Fruit fly (Drosophila melanogaster): ENCODE measurements around the gene MESK4.

Gene MESK4

DNA sequence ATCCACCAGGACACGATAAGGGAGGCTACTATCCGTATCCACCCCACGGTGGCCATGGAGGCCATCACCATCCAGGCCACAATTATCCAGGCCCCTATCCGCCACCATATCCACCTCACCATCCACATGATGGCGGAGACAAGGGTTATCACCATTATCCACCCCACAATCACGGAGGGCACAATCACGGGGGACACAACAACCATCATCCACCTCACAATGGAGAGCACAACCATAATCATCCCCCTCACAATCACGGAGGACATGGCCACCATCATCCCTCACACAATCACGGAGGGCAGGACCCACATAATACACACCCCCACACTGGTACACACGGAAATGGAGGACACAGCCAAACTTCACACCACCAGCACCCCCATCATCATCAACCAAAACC is 41.2 kb downstream of the MESK4 start:
- TF ChIP-seq gl (tag; optimal IDR thresholded peaks at IDR 0.05) (no peak), CG32121 (GFP tag; IDR thresholded peaks at IDR 0.05) (no peak), Pif1B (GFP tag; optimal IDR thresholded peaks at IDR 0.05) (no peak), CG10348 (GFP tag; IDR thresholded peaks at IDR 0.05) (no peak), CG4496 (GFP tag; IDR thresholded peaks at IDR 0.05) (no peak), CG14655 (GFP tag; optimal IDR thresholded peaks at IDR 0.05) (no peak), CG9948 (tag; optimal IDR thresholded peaks at IDR 0.05) (no peak), CG15710 (tag; optimal IDR thresholded peaks at IDR 0.05) (no peak), CG17806 (tag; optimal IDR thresholded peaks at IDR 0.05) (no peak), Ets98B (GFP tag; IDR thresholded peaks at IDR 0.05) (no peak), rn (GFP tag; IDR thresholded peaks at IDR 0.05) (no peak)

DNA sequence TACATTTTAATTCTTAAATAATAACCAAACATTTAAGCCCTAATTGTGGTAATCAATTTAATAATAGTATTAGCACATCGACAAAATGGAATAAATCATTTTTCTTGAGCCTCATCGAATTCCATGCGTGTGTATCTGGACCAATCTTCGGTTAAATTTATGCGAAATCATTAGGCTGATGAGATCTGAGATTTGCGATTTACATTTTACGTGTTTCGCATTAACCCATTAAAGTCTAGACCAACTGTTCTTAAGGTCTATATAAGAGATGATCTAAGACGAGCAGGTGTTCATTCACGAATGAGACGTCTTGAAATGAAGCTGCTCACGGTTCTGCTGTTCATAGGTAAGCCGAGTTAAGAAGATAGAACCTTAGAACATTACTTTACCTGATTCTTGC is 42.9 kb downstream of the MESK4 start, which contains the start of gene CG31268:
Gene CG31268, plus strand, starts transcription at position 301 of the 400 bp plus-strand sequence.
- TF ChIP-seq CG9948 (tag; optimal IDR thresholded peaks at IDR 0.05) (no peak), gl (tag; optimal IDR thresholded peaks at IDR 0.05) (no peak), D1 (tag; optimal IDR thresholded peaks at IDR 0.05) (no peak), CG32121 (GFP tag; IDR thresholded peaks at IDR 0.05) (no peak), CG15710 (tag; optimal IDR thresholded peaks at IDR 0.05) (no peak), Snoo (tag; optimal IDR thresholded peaks at IDR 0.05) (no peak), Pif1A (GFP tag; optimal IDR thresholded peaks at IDR 0.05) (no peak), CG10348 (GFP tag; IDR thresholded peaks at IDR 0.05) (no peak), rn (GFP tag; IDR thresholded peaks at IDR 0.05) (no peak), CG34367 (tag; optimal IDR thresholded peaks at IDR 0.05) (no peak), CG8301 (tag; optimal IDR thresholded peaks at IDR 0.05) (no peak), Ets98B (GFP tag; IDR thresholded peaks at IDR 0.05) (no peak), CG14655 (GFP tag; optimal IDR thresholded peaks at IDR 0.05) (no peak)

DNA sequence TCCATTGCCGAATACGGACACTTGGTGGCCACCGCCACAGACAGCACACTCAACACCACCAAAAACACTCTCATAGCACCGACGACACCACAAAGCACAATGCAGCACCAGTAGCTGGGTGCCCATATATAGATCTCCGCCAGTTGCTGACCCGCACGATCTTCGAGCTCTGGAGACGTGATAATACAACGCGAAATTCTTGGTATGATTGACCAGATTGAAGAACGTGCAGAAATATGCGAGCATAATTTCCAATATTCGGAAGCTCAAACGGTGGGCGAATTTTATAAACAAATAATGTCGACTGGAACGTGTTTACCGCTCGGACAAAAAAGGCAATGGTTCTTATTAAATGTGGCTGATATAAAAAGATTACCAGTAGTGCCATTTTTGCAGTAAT is 47.3 kb downstream of the MESK4 start, which contains the start of gene CG4009:
Gene CG4009, minus strand, starts transcription at position 101 of the 400 bp plus-strand sequence.
- no peak for TF ChIP-seq CG4496 (GFP tag; IDR thresholded peaks at IDR 0.05)
- TF ChIP-seq D1 (tag; optimal IDR thresholded peaks at IDR 0.05): no peak
- TF ChIP-seq CG32121 (GFP tag; IDR thresholded peaks at IDR 0.05): no peak
- no peak for TF ChIP-seq CG9948 (tag; optimal IDR thresholded peaks at IDR 0.05)
- TF ChIP-seq gl (tag; optimal IDR thresholded peaks at IDR 0.05): no peak
- TF ChIP-seq fd96Ca (GFP tag; IDR thresholded peaks at IDR 0.05): no peak
- no peak for TF ChIP-seq CG15710 (tag; optimal IDR thresholded peaks at IDR 0.05)
- no peak for TF ChIP-seq CG13204 (GFP tag; optimal IDR thresholded peaks at IDR 0.05)
- no peak for TF ChIP-seq Snoo (tag; optimal IDR thresholded peaks at IDR 0.05)
- no peak for TF ChIP-seq Pif1B (GFP tag; optimal IDR thresholded peaks at IDR 0.05)
- no peak for TF ChIP-seq CG8301 (tag; optimal IDR thresholded peaks at IDR 0.05)
- no peak for TF ChIP-seq Pif1A (GFP tag; optimal IDR thresholded peaks at IDR 0.05)
- no peak for TF ChIP-seq CG17806 (tag; optimal IDR thresholded peaks at IDR 0.05)
- no peak for TF ChIP-seq Ets98B (GFP tag; IDR thresholded peaks at IDR 0.05)
- no peak for TF ChIP-seq CG14655 (GFP tag; optimal IDR thresholded peaks at IDR 0.05)

Measured in whole organism, pupa.